Fruit fly (Drosophila melanogaster): ENCODE results near the gene Dfd.

DNA sequence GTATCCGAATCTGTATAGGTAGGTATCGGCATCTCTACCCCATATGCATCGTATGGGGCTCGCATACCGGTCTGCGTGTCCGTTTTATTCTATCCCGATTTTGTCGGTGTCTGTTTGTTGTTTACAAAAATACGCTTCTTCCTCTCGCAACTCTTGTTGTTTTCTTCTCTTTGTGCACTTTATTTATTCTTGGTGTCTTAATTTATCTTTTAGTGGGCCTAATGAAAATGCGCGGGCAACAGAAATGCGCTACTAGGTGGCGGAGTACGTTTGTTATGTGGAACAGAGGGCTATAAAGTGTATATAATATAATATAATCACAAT lies 21.2 kb downstream of the Dfd start:
- TF ChIP-seq dl (GFP tag; optimal IDR thresholded peaks at IDR 0.05; ENCODE audit: insufficient read depth in 1 of 2, partially characterized antibody in 2 of 2) (no peak), Myc (optimal IDR thresholded peaks at IDR 0.05) (no peak), lola (GFP tag; optimal IDR thresholded peaks at IDR 0.05) (no peak), fru (GFP tag; optimal IDR thresholded peaks at IDR 0.05) (no peak), psq (GFP tag; optimal IDR thresholded peaks at IDR 0.05) (peak; percentile 53), Dfd (GFP tag; optimal IDR thresholded peaks at IDR 0.05) (no peak), CG9705 (GFP tag; optimal IDR thresholded peaks at IDR 0.05) (no peak), sage (GFP tag; optimal IDR thresholded peaks at IDR 0.05) (no peak), OdsH (GFP tag; optimal IDR thresholded peaks at IDR 0.05) (no peak), foxo (GFP tag; optimal IDR thresholded peaks at IDR 0.05) (no peak), Abd-B (GFP tag; optimal IDR thresholded peaks at IDR 0.05) (no peak)

Data from whole organism, wandering third instar larva.